Worm (Caenorhabditis elegans) whole organism, L4 larva: Measurements from ENCODE around the gene C05G5.3.
A peak's percentile ranks its signal among the peaks of the same experiment; 100 is the strongest.

Experiments
- ces-1 ChIP-seq: fragments of 150-350 bp; sonication (generic microtip); optimal IDR thresholded peaks from 4 replicates; lab custom pipeline; 2014; ENCODE audit warnings: missing biosample characterization, missing genetic modification reagents, missing genetic modification characterization
- nhr-237 ChIP-seq: sonication (generic microtip); optimal IDR thresholded peaks from 2 replicates; lab custom pipeline; 2017; ENCODE audit warnings: missing biosample characterization, missing genetic modification characterization
- nhr-25 ChIP-seq: sonication (generic microtip); optimal IDR thresholded peaks from 2 replicates; lab custom pipeline; 2017; ENCODE audit warnings: missing genetic modification characterization, mild to moderate bottlenecking, missing compliant biosample characterization, antibody characterized with exemption, moderate library complexity, borderline replicate concordance; ENCODE audit not compliant: insufficient read depth
- zfp-2 ChIP-seq: sonication (generic microtip); optimal IDR thresholded peaks from 2 replicates; lab custom pipeline; 2016; ENCODE audit warnings: mild to moderate bottlenecking, missing genetic modification characterization, missing compliant biosample characterization

- TF ChIP-seq nhr-237 (tag; lab: Kevin White, UChicago), result no peak
- no peak for TF ChIP-seq zfp-2 (tag; lab: Kevin White, UChicago)
- peak; percentile 6 for TF ChIP-seq nhr-25 (tag; lab: Kevin White, UChicago)
- TF ChIP-seq ces-1 (GFP tag; lab: Kevin White, UChicago), result no peak
Observed at ce11 chrX:14745218-14745617, 6.6 kb downstream of the C05G5.3 start.
